Fruit fly (Drosophila melanogaster) whole organism, embryonic: Measurements from ENCODE around the gene Hel25E.
A peak's percentile ranks its signal among the peaks of the same experiment; 100 is the strongest.

ENCODE experiments used
- Aef1 ChIP-seq: fragments of 200-800 bp; sonication (Bioruptor generic); IDR thresholded peaks from 3 replicates; pipeline ENCODE4 v1.3.6; 2022; ENCODE audit warnings: missing biosample characterization, missing genetic modification characterization
- CG10979 ChIP-seq: fragments of 200-800 bp; sonication (Bioruptor generic); optimal IDR thresholded peaks from 2 replicates; lab custom pipeline; 2018; ENCODE audit warnings: missing biosample characterization, mild to moderate bottlenecking, missing genetic modification characterization, moderate library complexity
- CG11093 ChIP-seq: fragments of 200-800 bp; sonication (Bioruptor generic); IDR thresholded peaks from 3 replicates; pipeline ENCODE4 v1.3.6; 2022; ENCODE audit warnings: missing biosample characterization, missing genetic modification characterization
- CG11456 ChIP-seq: fragments of 200-800 bp; sonication (Bioruptor generic); IDR thresholded peaks from 3 replicates; pipeline ENCODE4 v1.3.6; 2022; ENCODE audit warnings: missing biosample characterization, missing genetic modification characterization
- CG11695 ChIP-seq: fragments of 200-800 bp; sonication (Bioruptor generic); IDR thresholded peaks from 3 replicates; pipeline ENCODE4 v1.3.6; 2022; ENCODE audit warnings: missing biosample characterization, missing genetic modification characterization
- CG14441 ChIP-seq: fragments of 200-800 bp; sonication (Bioruptor generic); IDR thresholded peaks from 2 replicates; pipeline ENCODE4 v1.3.6; 2022; ENCODE audit warnings: missing biosample characterization, missing genetic modification characterization
- CG15073 ChIP-seq: fragments of 200-800 bp; sonication (Bioruptor generic); optimal IDR thresholded peaks from 2 replicates; lab custom pipeline; 2016; ENCODE audit warnings: missing biosample characterization, missing genetic modification characterization
- CG15514 ChIP-seq: fragments of 200-800 bp; sonication (Bioruptor generic); optimal IDR thresholded peaks from 3 replicates; lab custom pipeline; 2017; ENCODE audit warnings: missing biosample characterization, missing genetic modification characterization, mild to moderate bottlenecking, moderate library complexity, missing genetic modification reagents
- CG17385 ChIP-seq: fragments of 200-800 bp; sonication (Bioruptor generic); optimal IDR thresholded peaks from 3 replicates; lab custom pipeline; 2018; ENCODE audit warnings: missing biosample characterization, mild to moderate bottlenecking, missing genetic modification characterization
- CG2678 ChIP-seq: fragments of 200-800 bp; sonication (Bioruptor generic); optimal IDR thresholded peaks from 3 replicates; lab custom pipeline; 2019; ENCODE audit warnings: missing biosample characterization, mild to moderate bottlenecking, missing genetic modification characterization, moderate library complexity
- CG30431 ChIP-seq: fragments of 200-800 bp; sonication (Bioruptor generic); optimal IDR thresholded peaks from 2 replicates; lab custom pipeline; 2017; ENCODE audit warnings: missing biosample characterization, missing genetic modification characterization
- CG31365 ChIP-seq: fragments of 200-800 bp; sonication (Bioruptor generic); optimal IDR thresholded peaks from 2 replicates; lab custom pipeline; 2018; ENCODE audit warnings: missing biosample characterization, mild to moderate bottlenecking, missing genetic modification characterization
- CG31441 ChIP-seq: fragments of 200-800 bp; sonication (Bioruptor generic); IDR thresholded peaks from 2 replicates; pipeline ENCODE4 v1.3.6; 2022; ENCODE audit warnings: missing biosample characterization, missing genetic modification characterization
- CG32772 ChIP-seq: fragments of 200-800 bp; sonication (Bioruptor generic); IDR thresholded peaks from 2 replicates; pipeline ENCODE4 v1.3.6; 2022; ENCODE audit warnings: missing biosample characterization, missing genetic modification characterization
- CG3995 ChIP-seq: fragments of 200-800 bp; sonication (Bioruptor generic); optimal IDR thresholded peaks from 3 replicates; lab custom pipeline; 2016; ENCODE audit warnings: missing biosample characterization, missing genetic modification characterization
- CG7839 ChIP-seq: fragments of 200-800 bp; sonication (Bioruptor generic); optimal IDR thresholded peaks from 3 replicates; lab custom pipeline; 2018; ENCODE audit warnings: missing biosample characterization, mild to moderate bottlenecking, missing genetic modification characterization, moderate library complexity
- CG8478 ChIP-seq: fragments of >200 bp; optimal IDR thresholded peaks from 2 replicates; lab custom pipeline; 2018
- CG8924 ChIP-seq: fragments of 200-800 bp; optimal IDR thresholded peaks from 3 replicates; lab custom pipeline; 2019; ENCODE audit warnings: missing biosample characterization, mild to moderate bottlenecking, missing genetic modification characterization, moderate library complexity
- D19A ChIP-seq: fragments of 200-800 bp; optimal IDR thresholded peaks from 3 replicates; lab custom pipeline; 2019; ENCODE audit warnings: missing biosample characterization, mild to moderate bottlenecking, missing genetic modification characterization, moderate library complexity
- Deaf1 ChIP-seq: fragments of 200-800 bp; optimal IDR thresholded peaks from 3 replicates; lab custom pipeline; 2019; ENCODE audit warnings: missing biosample characterization, mild to moderate bottlenecking, missing genetic modification characterization, moderate library complexity
- Dll ChIP-seq: fragments of 200-800 bp; sonication (Bioruptor generic); IDR thresholded peaks from 4 replicates; pipeline ENCODE4 v1.3.6; 2022; ENCODE audit warnings: missing biosample characterization, missing genetic modification characterization; ENCODE audit not compliant: partially characterized antibody
- Elba2 ChIP-seq: fragments of 200-800 bp; sonication (Bioruptor generic); optimal IDR thresholded peaks from 3 replicates; lab custom pipeline; 2016; ENCODE audit warnings: missing biosample characterization, missing genetic modification characterization
- Ets65A ChIP-seq: fragments of 200-800 bp; sonication (Bioruptor generic); peaks from one replicate; lab custom pipeline; 2016; ENCODE audit warnings: missing biosample characterization, missing genetic modification characterization
- H15 ChIP-seq: fragments of 200-800 bp; sonication (Bioruptor generic); IDR thresholded peaks from 3 replicates; pipeline ENCODE4 v1.3.6; 2022; ENCODE audit warnings: missing biosample characterization, missing genetic modification characterization
- HLH3B ChIP-seq: fragments of 200-800 bp; sonication (Bioruptor generic); IDR thresholded peaks from 2 replicates; pipeline ENCODE4 v1.3.6; 2022; ENCODE audit warnings: missing biosample characterization, missing genetic modification characterization
- Hr51 ChIP-seq, 2 experiments: fragments of 200-800 bp; sonication (Bioruptor generic); optimal IDR thresholded peaks; 2 replicates in 1 of 2; 3 replicates in 1 of 2; lab custom pipeline; 2016 to 2018; ENCODE audit warnings: missing biosample characterization in 2 of 2, missing genetic modification characterization in 2 of 2, mild to moderate bottlenecking in 1 of 2, moderate library complexity in 1 of 2
- Oli ChIP-seq: fragments of 200-800 bp; sonication (Bioruptor generic); optimal IDR thresholded peaks from 2 replicates; lab custom pipeline; 2018; ENCODE audit warnings: missing biosample characterization, mild to moderate bottlenecking, missing genetic modification characterization, moderate library complexity
- Ptx1 ChIP-seq: fragments of 200-800 bp; sonication (Bioruptor generic); IDR thresholded peaks from 2 replicates; pipeline ENCODE4 v1.3.6; 2022; ENCODE audit warnings: missing biosample characterization, missing genetic modification characterization
- Sox102F ChIP-seq: fragments of 200-800 bp; sonication (Bioruptor generic); optimal IDR thresholded peaks from 2 replicates; lab custom pipeline; 2018; ENCODE audit warnings: missing biosample characterization, mild to moderate bottlenecking, missing genetic modification characterization, moderate library complexity
- Xrp1 ChIP-seq: fragments of 200-800 bp; sonication (Bioruptor generic); IDR thresholded peaks from 2 replicates; pipeline ENCODE4 v1.3.6; 2022; ENCODE audit warnings: missing biosample characterization, missing genetic modification characterization
- ab ChIP-seq: fragments of 200-800 bp; sonication (Bioruptor generic); optimal IDR thresholded peaks from 2 replicates; lab custom pipeline; 2016; ENCODE audit warnings: missing biosample characterization, missing genetic modification characterization
- ap ChIP-seq: fragments of 200-800 bp; sonication (Bioruptor generic); IDR thresholded peaks from 2 replicates; pipeline ENCODE4 v1.3.6; 2022; ENCODE audit warnings: missing biosample characterization, missing genetic modification characterization
- bsh ChIP-seq, 2 experiments: fragments of 200-800 bp; sonication (Bioruptor generic); optimal IDR thresholded peaks; 2 replicates each; lab custom pipeline; 2017 to 2018; ENCODE audit warnings: mild to moderate bottlenecking in 2 of 2, missing biosample characterization in 2 of 2, missing genetic modification characterization in 2 of 2, moderate library complexity in 1 of 2
- dmrt99B ChIP-seq: fragments of 200-800 bp; sonication (Bioruptor generic); optimal IDR thresholded peaks from 2 replicates; lab custom pipeline; 2018; ENCODE audit warnings: missing biosample characterization, mild to moderate bottlenecking, missing genetic modification characterization, moderate library complexity
- esg ChIP-seq: fragments of 200-800 bp; sonication (Bioruptor generic); conservative IDR thresholded peaks from 2 replicates; pipeline ENCODE4 v1.3.6; 2022; ENCODE audit warnings: missing biosample characterization, missing genetic modification characterization
- gem ChIP-seq: fragments of 200-800 bp; sonication (Bioruptor generic); optimal IDR thresholded peaks from 2 replicates; lab custom pipeline; 2019; ENCODE audit warnings: missing biosample characterization, mild to moderate bottlenecking, missing genetic modification characterization, moderate library complexity
- grau ChIP-seq: fragments of 200-800 bp; optimal IDR thresholded peaks from 3 replicates; lab custom pipeline; 2019; ENCODE audit warnings: missing biosample characterization, mild to moderate bottlenecking, missing genetic modification characterization, moderate library complexity
- lab ChIP-seq: fragments of 200-800 bp; sonication (Bioruptor generic); optimal IDR thresholded peaks from 3 replicates; lab custom pipeline; 2017; ENCODE audit warnings: missing biosample characterization, missing genetic modification characterization, mild to moderate bottlenecking, moderate library complexity, missing genetic modification reagents
- mld ChIP-seq: fragments of 200-800 bp; sonication (Bioruptor generic); IDR thresholded peaks from 3 replicates; pipeline ENCODE4 v1.3.6; 2022; ENCODE audit warnings: missing biosample characterization, missing genetic modification characterization; ENCODE audit not compliant: partially characterized antibody
- nom ChIP-seq: fragments of 200-800 bp; sonication (Bioruptor generic); optimal IDR thresholded peaks from 2 replicates; lab custom pipeline; 2017; ENCODE audit warnings: missing biosample characterization, missing genetic modification characterization, mild to moderate bottlenecking, moderate library complexity, missing genetic modification reagents
- pho ChIP-seq: fragments of 200-800 bp; sonication (Bioruptor generic); optimal IDR thresholded peaks from 2 replicates; lab custom pipeline; 2016; ENCODE audit warnings: missing biosample characterization, missing genetic modification characterization
- phol ChIP-seq: fragments of 200-800 bp; sonication (Bioruptor generic); optimal IDR thresholded peaks from 3 replicates; lab custom pipeline; 2018; ENCODE audit warnings: missing biosample characterization, mild to moderate bottlenecking, missing genetic modification characterization, moderate library complexity
- prd ChIP-seq, 3 experiments: fragments of >200 bp in 2 of 3; fragments of 200-800 bp in 1 of 3; sonication (Bioruptor generic) in 1 of 3; optimal IDR thresholded peaks in 2 of 3; IDR thresholded peaks in 1 of 3; 2 replicates in 2 of 3; 3 replicates in 1 of 3; pipeline versions ENCODE4 v1.3.6 to Lab custom; 2017 to 2022; ENCODE audit warnings: missing biosample characterization in 1 of 3, missing genetic modification characterization in 1 of 3
- ranshi ChIP-seq: fragments of 200-800 bp; sonication (Bioruptor generic); IDR thresholded peaks from 2 replicates; pipeline ENCODE4 v1.3.6; 2022; ENCODE audit warnings: missing biosample characterization, missing genetic modification characterization
- slbo ChIP-seq: fragments of 200-800 bp; sonication (Bioruptor generic); IDR thresholded peaks from 2 replicates; pipeline ENCODE4 v1.3.6; 2022; ENCODE audit warnings: missing biosample characterization, missing genetic modification characterization
- ttk ChIP-seq: fragments of 200-800 bp; sonication (Bioruptor generic); IDR thresholded peaks from 2 replicates; pipeline ENCODE4 v2.1.2; 2022; ENCODE audit warnings: missing biosample characterization, missing genetic modification characterization
- unpg ChIP-seq: fragments of 200-800 bp; sonication (Bioruptor generic); optimal IDR thresholded peaks from 3 replicates; lab custom pipeline; 2018; ENCODE audit warnings: missing biosample characterization, mild to moderate bottlenecking, missing genetic modification characterization, moderate library complexity
- z ChIP-seq: fragments of 200-800 bp; sonication (Bioruptor generic); IDR thresholded peaks from 3 replicates; pipeline ENCODE4 v1.3.6; 2022; ENCODE audit warnings: missing biosample characterization, missing genetic modification characterization

Hel25E gene

DNA sequence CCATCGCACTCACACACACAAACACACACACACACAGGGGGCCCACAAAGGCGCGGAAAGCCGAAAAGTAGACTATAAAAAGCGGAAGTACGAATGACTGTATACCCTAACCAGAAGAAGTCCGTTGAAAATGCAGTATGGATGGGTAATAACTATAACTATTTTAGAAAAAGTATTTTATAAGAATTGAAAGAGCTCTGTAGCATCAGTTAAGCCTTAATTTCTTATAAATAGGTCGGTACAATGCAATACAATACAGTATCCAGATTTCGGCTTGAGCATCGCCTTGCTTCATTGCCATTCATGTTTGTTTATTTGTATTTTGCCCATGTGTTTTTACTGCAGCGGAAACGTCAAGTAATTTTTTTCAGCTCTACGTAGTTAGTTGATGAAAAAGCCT lies 27.4 kb upstream of the Hel25E start (continued):
- TF ChIP-seq CG2678 (tag; lab: Kevin White, UChicago) (no peak), CG11695 (GFP tag; lab: Robert Waterston, UW) (0 out of 3 replicates have a peak, but pooled peaks have one; percentile 45), CG17385 (GFP tag; lab: Kevin White, UChicago) (peak; percentile 26), grau (tag; lab: Kevin White, UChicago) (no peak), pho (GFP tag; lab: Kevin White, UChicago) (no peak), D19A (tag; lab: Kevin White, UChicago) (peak; percentile 84), ap (GFP tag; lab: Robert Waterston, UW) (no peak), CG8924 (no peak), mld (no peak), CG10979 (tag; lab: Kevin White, UChicago) (no peak), Dll (GFP tag; lab: Robert Waterston, UW) (no peak), CG11093 (GFP tag; lab: Robert Waterston, UW) (no peak; the same call in 2 of the 3 replicates), CG30431 (GFP tag; lab: Kevin White, UChicago) (no peak), CG3995 (no peak), CG15073 (GFP tag; lab: Kevin White, UChicago) (no peak), ab (GFP tag; lab: Kevin White, UChicago) (no peak), Deaf1 (no peak), Elba2 (GFP tag; lab: Kevin White, UChicago) (no peak)

DNA sequence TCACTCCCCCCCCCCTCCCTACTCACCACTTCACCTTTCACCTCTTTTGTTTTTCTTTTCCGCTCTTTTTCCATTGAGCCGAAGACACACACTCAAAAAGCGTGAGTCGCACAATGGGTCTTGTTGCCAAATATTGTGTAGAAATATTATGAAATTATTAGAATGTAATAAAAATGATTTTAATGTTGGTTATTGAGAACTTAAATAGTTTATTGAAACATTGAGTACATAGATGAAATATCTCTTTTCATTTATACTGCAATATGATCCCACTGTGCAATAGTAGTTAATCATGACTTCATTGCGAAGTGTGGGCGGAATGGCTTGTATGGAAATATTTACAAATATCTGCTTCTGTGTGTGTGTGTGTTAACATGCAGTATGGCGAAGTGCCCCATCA lies 25.0 kb upstream of the Hel25E start:
- TF ChIP-seq CG14441 (GFP tag; lab: Robert Waterston, UW) = 0 out of 2 replicates have a peak, but pooled peaks have one; percentile 34
- TF ChIP-seq CG32772 = 0 out of 2 replicates have a peak, but pooled peaks have one; percentile 24
- no peak for TF ChIP-seq CG15514 (GFP tag; lab: Kevin White, UChicago)
- no peak for TF ChIP-seq CG8478
- 0 out of 2 replicates have a peak, but pooled peaks have one; percentile 12 for TF ChIP-seq HLH3B (GFP tag; lab: Robert Waterston, UW)
- no peak for TF ChIP-seq pho (GFP tag; lab: Kevin White, UChicago)
- TF ChIP-seq H15 (GFP tag; lab: Robert Waterston, UW) = 0 out of 3 replicates have a peak, but pooled peaks have one; percentile 35
- 0 out of 2 replicates have a peak, but pooled peaks have one; percentile 11 for TF ChIP-seq CG31441
- 0 out of 3 replicates have a peak, but pooled peaks have one; percentile 18 for TF ChIP-seq Aef1
- TF ChIP-seq Ets65A = peak; percentile 12
- 0 out of 3 replicates have a peak, but pooled peaks have one; percentile 43 for TF ChIP-seq CG11456 (GFP tag; lab: Robert Waterston, UW)
- peak; percentile 4 for TF ChIP-seq phol (tag; lab: Kevin White, UChicago)
- peak; percentile 59; the same call in 1 of the 2 replicates for TF ChIP-seq Ptx1
- TF ChIP-seq CG31365 = no peak
- TF ChIP-seq dmrt99B = peak; percentile 34
- TF ChIP-seq ranshi (GFP tag; lab: Robert Waterston, UW) = peak; percentile 38; the same call in 1 of the 2 replicates
- 0 out of 2 replicates have a peak, but pooled peaks have one; percentile 20 for TF ChIP-seq esg (GFP tag; lab: Robert Waterston, UW)
- no peak for TF ChIP-seq ab (GFP tag; lab: Kevin White, UChicago)
- TF ChIP-seq z (GFP tag; lab: Robert Waterston, UW) = 0 out of 3 replicates have a peak, but pooled peaks have one; percentile 36
- peak; percentile 7 for TF ChIP-seq Oli
- TF ChIP-seq lab = peak; percentile 27
- TF ChIP-seq CG2678 (tag; lab: Kevin White, UChicago) = peak; percentile 20
- no peak for TF ChIP-seq prd (optimal IDR thresholded peaks at IDR 0.05; lab: Kevin White, UChicago)
- TF ChIP-seq prd (GFP tag; IDR thresholded peaks at IDR 0.05; lab: Robert Waterston, UW) = peak; percentile 40; the same call in 1 of the 3 replicates
- no peak for TF ChIP-seq nom (GFP tag; lab: Kevin White, UChicago)
- TF ChIP-seq bsh (GFP tag; optimal IDR thresholded peaks at IDR 0.05; lab: Kevin White, UChicago) = peak in 1 of 2 experiments; percentile 20
- TF ChIP-seq slbo (GFP tag; lab: Robert Waterston, UW) = peak; percentile 45
- TF ChIP-seq Sox102F = peak; percentile 36
- peak; percentile 19 for TF ChIP-seq CG7839
- TF ChIP-seq Xrp1 (GFP tag; lab: Robert Waterston, UW) = peak; percentile 64
- peak; percentile 30 for TF ChIP-seq unpg (GFP tag; lab: Kevin White, UChicago)
- TF ChIP-seq ttk (GFP tag; lab: Robert Waterston, UW) = peak; percentile 44; the same call in 1 of the 2 replicates
- peak in 1 of 2 experiments; percentile 12 for TF ChIP-seq Hr51 (GFP tag; optimal IDR thresholded peaks at IDR 0.05; lab: Kevin White, UChicago)
- peak; percentile 41 for TF ChIP-seq gem (tag; lab: Kevin White, UChicago)
